Fruit fly (Drosophila melanogaster) whole organism, prepupa: Measurements from ENCODE around the gene CG31548.

Experiments used
- CG6808 ChIP-seq: fragments of 200-800 bp; sonication (Bioruptor generic); optimal IDR thresholded peaks from 3 replicates; lab custom pipeline; 2017; ENCODE audit warnings: missing biosample characterization, missing genetic modification characterization, mild to moderate bottlenecking, moderate library complexity, missing genetic modification reagents
- CG9139 ChIP-seq: fragments of 200-800 bp; sonication (Bioruptor generic); optimal IDR thresholded peaks from 3 replicates; lab custom pipeline; 2017; ENCODE audit warnings: missing biosample characterization, mild to moderate bottlenecking, missing genetic modification characterization

DNA sequence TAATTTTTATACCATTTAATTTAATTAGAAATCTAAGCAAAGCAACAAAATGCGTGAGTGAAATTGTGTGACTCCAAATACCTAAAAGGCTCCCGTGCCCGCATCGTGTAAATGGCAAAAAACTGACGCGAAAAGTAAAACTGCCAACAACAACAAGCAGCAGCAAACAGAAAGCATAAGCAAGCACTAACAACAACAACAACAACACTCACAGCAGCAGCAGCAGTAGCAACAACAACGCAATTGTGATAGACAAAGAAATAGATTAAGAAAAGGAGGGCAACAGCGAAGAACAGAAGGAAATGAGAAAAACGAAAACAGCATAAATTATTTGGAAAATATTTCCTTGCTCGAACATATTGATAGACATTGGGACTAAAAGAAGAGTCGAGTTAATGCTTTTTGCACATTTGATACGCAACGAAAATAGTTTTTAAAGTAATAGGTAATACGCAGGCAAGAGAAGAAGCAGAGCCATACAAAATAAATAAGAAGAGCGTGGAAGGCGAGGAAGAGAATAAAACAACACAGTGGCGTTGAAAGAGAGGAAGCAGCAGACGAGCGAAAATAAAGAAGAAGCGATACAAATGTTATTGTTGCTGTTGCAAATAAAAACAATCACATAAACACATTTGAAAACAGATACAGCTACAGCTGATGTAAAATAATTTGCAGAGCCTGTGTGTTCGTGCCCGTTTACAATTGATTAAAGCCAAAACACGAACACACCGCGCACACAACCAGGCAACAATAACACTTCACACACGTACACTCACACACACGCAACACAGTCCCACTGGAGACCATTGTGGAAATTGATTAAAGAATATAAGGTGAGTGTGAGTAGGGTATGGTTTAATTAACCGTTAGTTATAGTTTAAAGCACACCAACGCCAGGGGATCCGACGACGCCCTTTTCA lies 33.3 kb upstream of the CG31548 start:
- TF ChIP-seq CG9139 (GFP tag; lab: Kevin White, UChicago) (no peak), CG6808 (GFP tag; lab: Kevin White, UChicago) (no peak)
